Fruit fly (Drosophila melanogaster): ENCODE results near the gene Tnks.

dm6 chr3R:25678489-25679082 is 17.5 kb upstream of the Tnks start, which contains the start of the genes CG4730 and CG5039:
- TF ChIP-seq psq (optimal IDR thresholded peaks at IDR 0.05): no peak
- TF ChIP-seq CG8478 (optimal IDR thresholded peaks at IDR 0.05): no peak
